Fruit fly (Drosophila melanogaster): ENCODE measurements around the gene CG12814.

DNA sequence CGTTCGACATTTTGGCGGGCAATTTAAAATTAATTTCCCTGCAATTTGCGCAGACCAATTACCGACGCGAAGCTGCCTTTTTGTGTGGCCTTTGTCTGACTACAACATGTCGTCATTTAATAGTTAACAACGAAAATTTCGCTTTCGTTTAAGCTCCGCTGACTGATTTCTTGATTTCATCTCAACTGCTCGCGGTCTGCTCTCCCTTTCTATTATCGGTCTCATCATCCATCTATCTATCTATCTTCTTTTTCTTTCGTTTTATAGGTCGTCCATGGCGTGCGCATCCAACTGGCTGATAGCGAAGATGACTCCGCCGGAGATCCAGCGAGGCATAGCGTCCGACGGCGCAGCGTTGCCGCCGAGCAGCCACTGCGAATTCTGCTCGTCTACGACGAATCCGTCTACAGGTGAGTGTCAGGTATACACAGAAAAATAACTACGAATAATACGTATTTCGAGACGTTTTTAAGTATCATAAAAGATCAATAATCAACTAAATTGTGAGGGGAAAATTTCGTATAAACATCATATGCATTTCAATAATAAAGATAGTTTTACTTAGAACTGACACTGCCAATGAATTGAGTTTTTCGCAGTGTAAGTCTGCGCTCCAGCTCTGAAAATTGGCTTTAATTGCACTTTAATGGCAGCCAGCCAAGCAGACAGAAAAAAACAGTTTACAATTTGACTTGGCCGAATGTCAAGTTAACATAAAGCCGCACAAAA lies 35.3 kb downstream of the CG12814 start:
- TF ChIP-seq topi (GFP tag; optimal IDR thresholded peaks at IDR 0.05) (no peak), Eip78C (GFP tag) (no peak)

Data from whole organism, prepupa.